Fruit fly (Drosophila melanogaster) whole organism, embryonic: ENCODE data around the gene mRpL46.

Experiments
- Aef1 ChIP-seq: fragments of 200-800 bp; sonication (Bioruptor generic); IDR thresholded peaks from 3 replicates; pipeline ENCODE4 v1.3.6; 2022; ENCODE audit warnings: missing biosample characterization, missing genetic modification characterization
- CG11456 ChIP-seq: fragments of 200-800 bp; sonication (Bioruptor generic); IDR thresholded peaks from 3 replicates; pipeline ENCODE4 v1.3.6; 2022; ENCODE audit warnings: missing biosample characterization, missing genetic modification characterization
- CG12219 ChIP-seq: fragments of 200-800 bp; sonication (Bioruptor generic); optimal IDR thresholded peaks from 3 replicates; lab custom pipeline; 2018; ENCODE audit warnings: missing biosample characterization, mild to moderate bottlenecking, missing genetic modification characterization
- CG13287 ChIP-seq: fragments of 200-800 bp; sonication (Bioruptor generic); IDR thresholded peaks from 2 replicates; pipeline ENCODE4 v1.3.6; 2022; ENCODE audit warnings: missing biosample characterization, missing genetic modification characterization; ENCODE audit not compliant: partially characterized antibody
- CG13296 ChIP-seq: fragments of 200-800 bp; sonication (Bioruptor generic); optimal IDR thresholded peaks from 3 replicates; lab custom pipeline; 2018; ENCODE audit warnings: missing biosample characterization, mild to moderate bottlenecking, missing genetic modification characterization
- CG14860 ChIP-seq: fragments of 200-800 bp; sonication (Bioruptor generic); IDR thresholded peaks from 3 replicates; pipeline ENCODE4 v1.3.6; 2022; ENCODE audit warnings: missing biosample characterization, missing genetic modification characterization; ENCODE audit not compliant: partially characterized antibody
- CG17328 ChIP-seq: fragments of 200-800 bp; sonication (Bioruptor generic); IDR thresholded peaks from 2 replicates; pipeline ENCODE4 v1.3.6; 2022; ENCODE audit warnings: missing biosample characterization, missing genetic modification characterization
- CG17829 ChIP-seq: fragments of 200-800 bp; optimal IDR thresholded peaks from 2 replicates; lab custom pipeline; 2019; ENCODE audit warnings: missing biosample characterization, mild to moderate bottlenecking, missing genetic modification characterization, moderate library complexity
- CG2712 ChIP-seq: fragments of 200-800 bp; optimal IDR thresholded peaks from 3 replicates; lab custom pipeline; 2019; ENCODE audit warnings: missing biosample characterization, mild to moderate bottlenecking, missing genetic modification characterization, moderate library complexity
- CG3407 ChIP-seq: fragments of 200-800 bp; sonication (Bioruptor generic); optimal IDR thresholded peaks from 2 replicates; lab custom pipeline; 2018; ENCODE audit warnings: missing biosample characterization, mild to moderate bottlenecking, missing genetic modification characterization
- CG6683 ChIP-seq: fragments of 200-800 bp; sonication (Bioruptor generic); optimal IDR thresholded peaks from 2 replicates; lab custom pipeline; 2017; ENCODE audit warnings: missing biosample characterization, mild to moderate bottlenecking, missing genetic modification characterization, missing genetic modification reagents
- CG6791 ChIP-seq: fragments of 200-800 bp; sonication (Bioruptor generic); IDR thresholded peaks from 3 replicates; pipeline ENCODE4 v1.3.6; 2022; ENCODE audit warnings: missing biosample characterization, missing genetic modification characterization; ENCODE audit not compliant: partially characterized antibody
- Dll ChIP-seq: fragments of 200-800 bp; sonication (Bioruptor generic); IDR thresholded peaks from 4 replicates; pipeline ENCODE4 v1.3.6; 2022; ENCODE audit warnings: missing biosample characterization, missing genetic modification characterization; ENCODE audit not compliant: partially characterized antibody
- Dp ChIP-seq: fragments of 200-800 bp; sonication (Bioruptor generic); optimal IDR thresholded peaks from 2 replicates; lab custom pipeline; 2018; ENCODE audit warnings: missing biosample characterization, mild to moderate bottlenecking, missing genetic modification characterization, moderate library complexity
- Dref ChIP-seq: fragments of 200-800 bp; sonication (Bioruptor generic); IDR thresholded peaks from 2 replicates; pipeline ENCODE4 v1.3.6; 2022; ENCODE audit warnings: missing biosample characterization, missing genetic modification characterization
- Drgx ChIP-seq: fragments of 200-800 bp; sonication (Bioruptor generic); IDR thresholded peaks from 2 replicates; pipeline ENCODE4 v1.3.6; 2022; ENCODE audit warnings: missing biosample characterization, missing genetic modification characterization
- Hey ChIP-seq: fragments of 200-800 bp; sonication (Bioruptor generic); optimal IDR thresholded peaks from 3 replicates; lab custom pipeline; 2018; ENCODE audit warnings: missing biosample characterization, mild to moderate bottlenecking, missing genetic modification characterization
- Mad ChIP-seq: fragments of 200-800 bp; sonication (Bioruptor generic); optimal IDR thresholded peaks from 2 replicates; lab custom pipeline; 2016; ENCODE audit warnings: missing biosample characterization, missing genetic modification characterization
- Meics ChIP-seq: fragments of 200-800 bp; sonication (Bioruptor generic); optimal IDR thresholded peaks from 2 replicates; lab custom pipeline; 2017; ENCODE audit warnings: missing biosample characterization, mild to moderate bottlenecking, missing genetic modification characterization
- NFAT ChIP-seq: fragments of 200-800 bp; sonication (Bioruptor generic); IDR thresholded peaks from 2 replicates; pipeline ENCODE4 v1.3.6; 2022; ENCODE audit warnings: missing biosample characterization, missing genetic modification characterization
- Opbp ChIP-seq: fragments of 200-800 bp; sonication (Bioruptor generic); IDR thresholded peaks from 3 replicates; pipeline ENCODE4 v1.3.6; 2022; ENCODE audit warnings: missing biosample characterization, missing genetic modification characterization; ENCODE audit not compliant: partially characterized antibody
- Rx ChIP-seq: fragments of 200-800 bp; sonication (Bioruptor generic); IDR thresholded peaks from 2 replicates; pipeline ENCODE4 v1.3.6; 2022; ENCODE audit warnings: missing biosample characterization, missing genetic modification characterization
- Sin3A ChIP-seq: fragments of >200 bp; optimal IDR thresholded peaks from 2 replicates; lab custom pipeline; 2018
- Six4 ChIP-seq: fragments of 200-800 bp; sonication (Bioruptor generic); optimal IDR thresholded peaks from 2 replicates; lab custom pipeline; 2016; ENCODE audit warnings: missing biosample characterization, missing genetic modification characterization
- Sox102F ChIP-seq: fragments of 200-800 bp; sonication (Bioruptor generic); optimal IDR thresholded peaks from 2 replicates; lab custom pipeline; 2018; ENCODE audit warnings: missing biosample characterization, mild to moderate bottlenecking, missing genetic modification characterization, moderate library complexity
- Taf1 ChIP-seq: fragments of 200-800 bp; sonication (Bioruptor generic); IDR thresholded peaks from 2 replicates; pipeline ENCODE4 v1.3.6; 2022; ENCODE audit warnings: missing biosample characterization, missing genetic modification characterization
- Tbp ChIP-seq: fragments of >200 bp; optimal IDR thresholded peaks from 2 replicates; lab custom pipeline; 2018; ENCODE audit warnings: missing biosample characterization, missing genetic modification characterization
- bigmax ChIP-seq: fragments of 200-800 bp; sonication (Bioruptor generic); optimal IDR thresholded peaks from 2 replicates; lab custom pipeline; 2018; ENCODE audit warnings: missing biosample characterization, mild to moderate bottlenecking, missing genetic modification characterization
- cad ChIP-seq: fragments of >200 bp; optimal IDR thresholded peaks from 2 replicates; lab custom pipeline; 2017; ENCODE audit warnings: missing biosample characterization, missing genetic modification characterization
- chinmo ChIP-seq: fragments of 200-800 bp; sonication (Bioruptor generic); IDR thresholded peaks from 4 replicates; pipeline ENCODE4 v1.3.6; 2022; ENCODE audit warnings: missing biosample characterization, missing genetic modification characterization; ENCODE audit not compliant: partially characterized antibody
- emc ChIP-seq: fragments of 200-800 bp; sonication (Bioruptor generic); optimal IDR thresholded peaks from 2 replicates; lab custom pipeline; 2016; ENCODE audit warnings: missing biosample characterization, missing genetic modification characterization
- fd96Cb ChIP-seq: fragments of 200-800 bp; sonication (Bioruptor generic); optimal IDR thresholded peaks from 2 replicates; lab custom pipeline; 2018; ENCODE audit warnings: missing biosample characterization, mild to moderate bottlenecking, missing genetic modification characterization, moderate library complexity
- gcm2 ChIP-seq: fragments of 200-800 bp; sonication (Bioruptor generic); optimal IDR thresholded peaks from 2 replicates; lab custom pipeline; 2016; ENCODE audit warnings: missing biosample characterization, missing genetic modification characterization
- grn ChIP-seq: fragments of 200-800 bp; sonication (Bioruptor generic); optimal IDR thresholded peaks from 3 replicates; lab custom pipeline; 2017; ENCODE audit warnings: missing biosample characterization, missing genetic modification characterization
- h ChIP-seq: fragments of >200 bp; optimal IDR thresholded peaks from 2 replicates; lab custom pipeline; 2017
- lbe ChIP-seq: fragments of 200-800 bp; sonication (Bioruptor generic); optimal IDR thresholded peaks from 2 replicates; lab custom pipeline; 2016; ENCODE audit warnings: missing biosample characterization, mild to moderate bottlenecking, missing genetic modification characterization
- lola ChIP-seq, 3 experiments: fragments of >200 bp in 2 of 3; fragments of 200-800 bp in 1 of 3; sonication (Bioruptor generic) in 1 of 3; optimal IDR thresholded peaks; 2 replicates each; lab custom pipeline; 2017 to 2019; ENCODE audit warnings: missing biosample characterization in 3 of 3, missing genetic modification characterization in 3 of 3, mild to moderate bottlenecking in 1 of 3, moderate library complexity in 1 of 3
- nerfin-2 ChIP-seq: fragments of 200-800 bp; sonication (Bioruptor generic); IDR thresholded peaks from 2 replicates; pipeline ENCODE4 v1.3.6; 2022; ENCODE audit warnings: missing biosample characterization, missing genetic modification characterization; ENCODE audit not compliant: partially characterized antibody
- nom ChIP-seq: fragments of 200-800 bp; sonication (Bioruptor generic); optimal IDR thresholded peaks from 2 replicates; lab custom pipeline; 2017; ENCODE audit warnings: missing biosample characterization, missing genetic modification characterization, mild to moderate bottlenecking, moderate library complexity, missing genetic modification reagents
- onecut ChIP-seq: fragments of 200-800 bp; sonication (Bioruptor generic); IDR thresholded peaks from 2 replicates; pipeline ENCODE4 v1.3.6; 2022; ENCODE audit warnings: missing biosample characterization, missing genetic modification characterization
- org-1 ChIP-seq: fragments of 200-800 bp; sonication (Bioruptor generic); optimal IDR thresholded peaks from 2 replicates; lab custom pipeline; 2017; ENCODE audit warnings: missing biosample characterization, missing genetic modification characterization
- otp ChIP-seq: fragments of 200-800 bp; sonication (Bioruptor generic); IDR thresholded peaks from 3 replicates; pipeline ENCODE4, ENCODE4 v1.3.6; 2022; ENCODE audit warnings: missing biosample characterization, missing genetic modification characterization
- trem ChIP-seq: fragments of 200-800 bp; optimal IDR thresholded peaks from 3 replicates; lab custom pipeline; 2019; ENCODE audit warnings: missing biosample characterization, mild to moderate bottlenecking, missing genetic modification characterization, moderate library complexity
- zen2 ChIP-seq: fragments of 200-800 bp; sonication (Bioruptor generic); IDR thresholded peaks from 3 replicates; pipeline ENCODE4 v1.3.6; 2022; ENCODE audit warnings: missing biosample characterization, missing genetic modification characterization; ENCODE audit not compliant: partially characterized antibody

mRpL46 gene

DNA sequence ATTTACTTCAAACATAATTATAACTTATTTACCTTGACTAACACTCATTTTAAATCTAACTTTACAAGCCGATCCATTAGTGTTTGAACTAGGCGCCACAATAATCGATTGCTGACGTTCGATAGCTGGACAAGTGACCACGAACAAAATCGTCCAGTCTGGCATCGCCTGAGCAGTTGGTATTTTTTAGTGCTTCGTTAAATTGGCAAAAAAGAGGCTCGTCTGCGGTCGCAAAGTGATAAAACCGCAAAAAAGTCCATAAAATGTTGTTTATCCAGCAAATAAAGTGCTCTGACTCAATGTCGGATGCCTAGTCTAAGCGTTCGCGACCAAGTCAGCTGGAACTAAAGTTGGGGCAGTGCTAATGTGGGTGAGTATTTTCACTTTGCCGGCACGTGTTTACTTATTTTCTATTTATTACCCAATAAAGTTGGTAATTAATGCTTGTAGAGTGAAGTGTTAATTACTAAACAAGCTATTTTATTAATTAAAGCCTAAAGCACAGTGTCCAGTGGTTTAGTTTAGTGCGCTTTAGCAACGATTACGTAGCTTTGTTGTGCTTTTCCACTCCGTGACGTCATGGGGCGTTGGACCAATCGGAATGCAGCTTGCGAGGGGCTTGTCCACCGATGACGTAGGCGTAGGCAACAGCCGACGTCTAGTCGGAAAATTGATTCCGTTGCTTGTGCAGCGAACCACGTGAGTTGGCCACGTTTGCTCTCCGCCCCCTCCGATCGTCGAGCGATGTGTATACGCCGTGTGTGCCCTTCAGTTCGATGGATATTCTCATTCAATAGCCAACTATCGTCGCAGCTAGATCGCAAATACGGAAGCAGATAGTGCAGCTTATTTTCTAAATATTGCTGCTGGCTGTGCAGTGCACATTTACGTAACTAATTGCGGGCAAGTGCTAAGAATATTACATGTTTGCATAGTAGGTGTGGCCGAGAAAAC lies 38.6 kb upstream of the mRpL46 start, which contains the start of gene Gk2 (continued):
- TF ChIP-seq trem (peak; percentile 59), Six4 (no peak), chinmo (peak; percentile 67; the same call in 1 of the 4 replicates), Taf1 (GFP tag; lab: Robert Waterston, UW) (no peak), gcm2 (GFP tag; lab: Kevin White, UChicago) (no peak), CG6791 (peak; percentile 48; the same call in 1 of the 3 replicates), Tbp (GFP tag; lab: Kevin White, UChicago) (no peak), bigmax (no peak), Sin3A (lab: Kevin White, UChicago) (peak; percentile 63), CG12219 (no peak), Rx (GFP tag; lab: Robert Waterston, UW) (no peak), zen2 (GFP tag; lab: Robert Waterston, UW) (no peak), Dll (peak; percentile 55; the same call in 3 of the 4 replicates), org-1 (GFP tag; lab: Kevin White, UChicago) (no peak), CG2712 (tag; lab: Kevin White, UChicago) (peak; percentile 2), onecut (GFP tag; lab: Robert Waterston, UW) (no peak), Dref (GFP tag; lab: Robert Waterston, UW) (peak; percentile 94), lbe (no peak), nerfin-2 (GFP tag; lab: Robert Waterston, UW) (peak; percentile 38; the same call in 1 of the 2 replicates), CG13287 (GFP tag; lab: Robert Waterston, UW) (peak; percentile 72), CG17829 (tag; lab: Kevin White, UChicago) (no peak), Dp (GFP tag; lab: Kevin White, UChicago) (peak; percentile 98)

DNA sequence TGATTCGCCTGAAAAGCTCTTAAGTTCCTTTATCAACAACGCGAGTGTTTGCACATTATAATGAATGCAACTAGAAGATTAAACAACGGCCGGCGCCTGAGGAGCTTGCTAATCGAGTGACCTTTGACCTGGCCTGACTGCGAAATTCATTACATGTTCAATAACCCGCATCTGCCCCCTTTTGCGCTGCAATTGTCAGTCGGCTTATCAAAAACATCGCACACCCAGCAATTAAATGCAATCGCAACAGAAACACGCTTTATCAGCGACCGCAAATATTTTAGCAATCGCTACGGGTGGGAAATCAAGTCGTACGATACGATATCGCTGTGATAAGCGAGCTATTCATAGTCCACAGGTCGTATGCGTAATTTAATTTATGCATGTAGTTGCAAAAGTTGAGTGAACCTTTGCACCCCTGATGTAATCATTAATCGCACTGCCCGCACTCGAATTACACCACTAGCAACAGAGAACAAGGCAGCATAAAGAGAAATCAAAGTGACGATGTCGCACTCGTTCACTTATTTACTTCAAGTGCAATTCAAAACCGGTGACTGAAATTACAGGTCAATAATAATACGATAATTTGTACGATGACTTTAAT lies 37.6 kb upstream of the mRpL46 start:
- TF ChIP-seq Drgx (GFP tag; lab: Robert Waterston, UW) (peak; percentile 12; the same call in 1 of the 2 replicates), chinmo (0 out of 4 replicates have a peak, but pooled peaks have one; percentile 25), lola (GFP tag; optimal IDR thresholded peaks at IDR 0.05; lab: Kevin White, UChicago) (no peak), nom (peak; percentile 5)

DNA sequence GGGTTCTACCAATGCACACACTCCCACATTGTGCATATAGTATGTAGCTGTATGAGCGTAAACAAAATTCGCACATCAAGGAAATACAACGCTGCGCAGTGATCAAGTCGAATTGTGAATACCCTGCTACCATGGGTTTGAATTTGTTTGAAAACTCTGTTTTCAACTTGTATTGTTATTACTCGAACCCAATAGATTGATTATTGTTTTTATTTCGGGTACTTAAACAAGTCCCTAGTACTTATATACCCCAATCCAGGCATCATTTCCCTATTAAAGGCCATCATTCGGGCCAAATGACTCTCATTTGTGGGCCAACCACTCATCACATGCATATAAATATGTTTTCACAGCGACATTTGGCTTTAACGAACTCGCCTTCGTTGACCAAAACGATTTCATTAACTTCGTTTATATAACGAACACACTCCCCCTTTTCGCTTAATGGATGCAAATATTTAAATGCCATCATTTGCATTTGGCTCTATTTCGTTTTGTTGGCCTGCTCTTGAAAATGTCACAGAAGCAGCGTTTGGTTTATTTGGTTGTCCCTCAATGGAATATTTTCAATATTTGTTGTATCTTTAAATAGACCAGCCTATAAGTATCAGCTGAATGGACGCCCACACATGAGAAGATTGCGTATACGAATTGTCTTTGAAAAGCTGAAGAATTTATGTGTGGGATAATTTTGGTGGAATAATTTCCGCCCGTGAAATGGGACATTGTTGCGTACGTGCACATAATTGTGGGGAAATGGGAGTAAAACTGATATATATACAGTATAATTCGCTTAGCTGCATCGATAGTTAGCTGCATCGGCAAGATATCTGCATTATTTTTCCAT lies 36.9 kb upstream of the mRpL46 start:
- TF ChIP-seq grn (GFP tag; lab: Kevin White, UChicago) (no peak), Opbp (GFP tag; lab: Robert Waterston, UW) (no peak), CG17328 (peak; percentile 73; the same call in 1 of the 2 replicates), Mad (peak; percentile 42), CG3407 (GFP tag; lab: Kevin White, UChicago) (no peak), Aef1 (GFP tag; lab: Robert Waterston, UW) (peak; percentile 73), Sox102F (GFP tag; lab: Kevin White, UChicago) (peak; percentile 87), fd96Cb (no peak), emc (no peak), CG13296 (GFP tag; lab: Kevin White, UChicago) (peak; percentile 46), CG14860 (no peak), cad (GFP tag; lab: Kevin White, UChicago) (no peak), Meics (GFP tag; lab: Kevin White, UChicago) (peak; percentile 26), otp (GFP tag; lab: Robert Waterston, UW) (peak; percentile 54; the same call in 1 of the 3 replicates), CG11456 (GFP tag; lab: Robert Waterston, UW) (peak; percentile 76; the same call in 2 of the 3 replicates), CG6683 (no peak), Hey (tag; lab: Kevin White, UChicago) (no peak), NFAT (GFP tag; lab: Robert Waterston, UW) (peak; percentile 60; the same call in 1 of the 2 replicates), h (lab: Kevin White, UChicago) (no peak), zen2 (GFP tag; lab: Robert Waterston, UW) (no peak)
